Worm (Caenorhabditis elegans) whole organism, late embryonic: Measurements from ENCODE around the gene Y54F10BM.21.
"Not testable (repeated sequence)": the region's sequence is repeated elsewhere in the genome, so short reads cannot be mapped to it uniquely, and the experiment has no call there.

Experiments
- C38D4.7 ChIP-seq: fragments of 200-800 bp; sonication (Bioruptor generic); optimal IDR thresholded peaks from 2 replicates; lab custom pipeline; 2018; ENCODE audit warnings: mild to moderate bottlenecking, missing genetic modification characterization, moderate library complexity, missing compliant biosample characterization
- K09A11.1 ChIP-seq: sonication (generic microtip); optimal IDR thresholded peaks from 2 replicates; lab custom pipeline; 2017; ENCODE audit warnings: antibody characterized with exemption, mild to moderate bottlenecking, missing genetic modification characterization, missing compliant biosample characterization; ENCODE audit not compliant: insufficient read depth
- T23F11.4 ChIP-seq: fragments of 200-800 bp; sonication (Bioruptor generic); optimal IDR thresholded peaks from 2 replicates; lab custom pipeline; 2018; ENCODE audit warnings: mild to moderate bottlenecking, missing genetic modification characterization, missing compliant biosample characterization
- Y22D7AL.16 ChIP-seq: sonication (generic microtip); optimal IDR thresholded peaks from 2 replicates; lab custom pipeline; 2016; ENCODE audit warnings: missing genetic modification characterization, missing compliant biosample characterization
- ahr-1 ChIP-seq: sonication (generic microtip); optimal IDR thresholded peaks from 2 replicates; lab custom pipeline; 2016; ENCODE audit warnings: missing genetic modification characterization, missing compliant biosample characterization
- ama-1 ChIP-seq: fragments of 150-350 bp; optimal IDR thresholded peaks from 2 replicates; lab custom pipeline; 2014
- ceh-34 ChIP-seq: sonication (generic microtip); optimal IDR thresholded peaks from 2 replicates; lab custom pipeline; 2016; ENCODE audit warnings: mild to moderate bottlenecking, missing genetic modification characterization, missing compliant biosample characterization
- ceh-6 ChIP-seq: fragments of 200-800 bp; sonication (Bioruptor generic); optimal IDR thresholded peaks from 2 replicates; lab custom pipeline; 2018; ENCODE audit warnings: mild to moderate bottlenecking, missing genetic modification characterization, missing compliant biosample characterization
- dmd-4 ChIP-seq: sonication (generic microtip); optimal IDR thresholded peaks from 2 replicates; lab custom pipeline; 2016; ENCODE audit warnings: borderline replicate concordance, missing genetic modification characterization, missing compliant biosample characterization
- elt-4 ChIP-seq: sonication (generic microtip); optimal IDR thresholded peaks from 2 replicates; lab custom pipeline; 2016; ENCODE audit warnings: missing genetic modification characterization, missing compliant biosample characterization
- ets-4 ChIP-seq: sonication (generic microtip); optimal IDR thresholded peaks from 2 replicates; lab custom pipeline; 2016; ENCODE audit warnings: missing genetic modification characterization, missing compliant biosample characterization
- eyg-1 ChIP-seq: sonication (generic microtip); optimal IDR thresholded peaks from 2 replicates; lab custom pipeline; 2016; ENCODE audit warnings: missing genotype, missing genetic modification characterization, missing compliant biosample characterization
- fax-1 ChIP-seq: sonication (generic microtip); optimal IDR thresholded peaks from 2 replicates; lab custom pipeline; 2016; ENCODE audit warnings: missing genotype, missing genetic modification characterization, missing compliant biosample characterization
- fkh-10 ChIP-seq: fragments of 150-350 bp; optimal IDR thresholded peaks from 2 replicates; lab custom pipeline; 2014; ENCODE audit warnings: missing biosample characterization, missing genetic modification reagents, missing genetic modification characterization
- gmeb-2 ChIP-seq: sonication (generic microtip); optimal IDR thresholded peaks from 2 replicates; lab custom pipeline; 2016; ENCODE audit warnings: missing genetic modification characterization, inconsistent platforms, missing compliant biosample characterization
- hlh-13 ChIP-seq: fragments of 200-800 bp; sonication (Bioruptor generic); optimal IDR thresholded peaks from 2 replicates; lab custom pipeline; 2018; ENCODE audit warnings: mild to moderate bottlenecking, missing genetic modification characterization, missing compliant biosample characterization
- hlh-15 ChIP-seq: sonication (generic microtip); optimal IDR thresholded peaks from 2 replicates; lab custom pipeline; 2016; ENCODE audit warnings: missing genetic modification characterization, missing compliant biosample characterization
- hlh-6 ChIP-seq: sonication (generic microtip); optimal IDR thresholded peaks from 2 replicates; lab custom pipeline; 2016; ENCODE audit warnings: missing genotype, missing genetic modification characterization, missing compliant biosample characterization
- lim-6 ChIP-seq: sonication (generic microtip); optimal IDR thresholded peaks from 2 replicates; lab custom pipeline; 2016; ENCODE audit warnings: missing genetic modification characterization, missing compliant biosample characterization
- lin-11 ChIP-seq: fragments of 200-800 bp; sonication (Bioruptor generic); optimal IDR thresholded peaks from 2 replicates; lab custom pipeline; 2018; ENCODE audit warnings: mild to moderate bottlenecking, missing genetic modification characterization, missing compliant biosample characterization
- madf-2 ChIP-seq: sonication (generic microtip); optimal IDR thresholded peaks from 2 replicates; lab custom pipeline; 2017; ENCODE audit warnings: missing genetic modification characterization, missing compliant biosample characterization
- mec-3 ChIP-seq: sonication (generic microtip); optimal IDR thresholded peaks from 2 replicates; lab custom pipeline; 2016; ENCODE audit warnings: borderline replicate concordance, missing genetic modification characterization, missing compliant biosample characterization
- nhr-11 ChIP-seq: fragments of 150-350 bp; optimal IDR thresholded peaks from 2 replicates; lab custom pipeline; 2014; ENCODE audit warnings: missing biosample characterization, missing genetic modification characterization
- nhr-232 ChIP-seq: sonication (generic microtip); optimal IDR thresholded peaks from 2 replicates; lab custom pipeline; 2016; ENCODE audit warnings: missing genetic modification characterization, missing compliant biosample characterization
- npax-4 ChIP-seq: sonication (generic microtip); optimal IDR thresholded peaks from 2 replicates; lab custom pipeline; 2016; ENCODE audit warnings: missing genetic modification characterization, missing compliant biosample characterization
- pha-2 ChIP-seq: sonication (generic microtip); optimal IDR thresholded peaks from 2 replicates; lab custom pipeline; 2017; ENCODE audit warnings: mild to moderate bottlenecking, missing genetic modification characterization, missing compliant biosample characterization
- pros-1 ChIP-seq: fragments of 150-350 bp; optimal IDR thresholded peaks from 2 replicates; lab custom pipeline; 2014; ENCODE audit warnings: missing biosample characterization, missing genetic modification reagents, missing genetic modification characterization
- rnt-1 ChIP-seq: sonication (generic microtip); optimal IDR thresholded peaks from 2 replicates; lab custom pipeline; 2016; ENCODE audit warnings: missing genetic modification characterization, missing compliant biosample characterization
- sdc-2 ChIP-seq: sonication (generic microtip); optimal IDR thresholded peaks from 2 replicates; lab custom pipeline; 2016; ENCODE audit warnings: missing genotype, missing genetic modification characterization, missing compliant biosample characterization
- tbx-2 ChIP-seq: sonication (generic microtip); optimal IDR thresholded peaks from 2 replicates; lab custom pipeline; 2016; ENCODE audit warnings: missing genetic modification characterization, missing compliant biosample characterization
- tbx-7 ChIP-seq: sonication (generic microtip); optimal IDR thresholded peaks from 2 replicates; lab custom pipeline; 2016; ENCODE audit warnings: missing genotype, missing genetic modification characterization, missing compliant biosample characterization
- ttx-3 ChIP-seq: sonication (generic microtip); optimal IDR thresholded peaks from 2 replicates; lab custom pipeline; 2016; ENCODE audit warnings: missing genetic modification reagents, missing genetic modification characterization, missing compliant biosample characterization
- unc-55 ChIP-seq: sonication (generic microtip); optimal IDR thresholded peaks from 2 replicates; lab custom pipeline; 2017; ENCODE audit warnings: missing biosample characterization, missing genetic modification reagents, missing genetic modification characterization
- zip-5 ChIP-seq: sonication (generic microtip); optimal IDR thresholded peaks from 2 replicates; lab custom pipeline; 2016; ENCODE audit warnings: missing genetic modification characterization, missing compliant biosample characterization

Gene Y54F10BM.21

DNA sequence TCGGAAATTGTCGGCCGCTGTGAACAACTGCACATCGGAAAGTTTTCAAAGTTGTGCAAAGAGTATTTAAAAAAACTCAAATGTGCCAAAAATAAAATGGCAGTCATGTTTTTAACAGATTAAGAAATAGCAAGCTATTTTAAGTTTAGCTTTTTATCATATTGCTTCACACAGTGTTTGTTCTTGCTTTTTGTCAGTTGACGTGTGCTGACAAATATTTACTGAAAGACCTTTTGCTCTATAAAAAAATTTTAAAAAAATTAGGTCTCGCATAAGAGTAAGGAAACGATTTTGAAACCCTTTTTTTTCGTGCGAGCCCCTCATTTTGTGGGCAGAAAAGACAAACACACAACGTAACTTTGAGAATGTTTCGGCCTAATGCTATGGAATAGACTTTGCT is 21.4 kb upstream of the Y54F10BM.21 start, which contains the start of gene fbxa-71:
Gene fbxa-71 (plus strand): TSS at position 301 of the 400 bp plus-strand sequence.
- no peak for TF ChIP-seq hlh-6 (tag; lab: Kevin White, UChicago)
- TF ChIP-seq hlh-15, result no peak
- no peak for TF ChIP-seq elt-4
- TF ChIP-seq sdc-2, result no peak
- TF ChIP-seq ceh-34 (tag; lab: Kevin White, UChicago), result no peak
- TF ChIP-seq ceh-6 (GFP tag; lab: Kevin White, UChicago), result no peak
- no peak for TF ChIP-seq pros-1
- no peak for TF ChIP-seq ama-1 (lab: Kevin White, UChicago)
- TF ChIP-seq ttx-3, result no peak
- TF ChIP-seq hlh-13 (GFP tag; lab: Kevin White, UChicago), result no peak
- TF ChIP-seq lim-6, result no peak
- no peak for TF ChIP-seq C38D4.7 (GFP tag; lab: Kevin White, UChicago)
- no peak for TF ChIP-seq fax-1 (tag; lab: Kevin White, UChicago)
- TF ChIP-seq eyg-1 (tag; lab: Kevin White, UChicago), result no peak
- no peak for TF ChIP-seq zip-5 (tag; lab: Kevin White, UChicago)
- TF ChIP-seq npax-4, result no peak
- TF ChIP-seq dmd-4 (tag; lab: Kevin White, UChicago), result no peak
- TF ChIP-seq nhr-232 (tag; lab: Kevin White, UChicago), result no peak
- TF ChIP-seq tbx-7 (tag; lab: Kevin White, UChicago), result no peak
- no peak for TF ChIP-seq nhr-11 (tag; lab: Kevin White, UChicago)

DNA sequence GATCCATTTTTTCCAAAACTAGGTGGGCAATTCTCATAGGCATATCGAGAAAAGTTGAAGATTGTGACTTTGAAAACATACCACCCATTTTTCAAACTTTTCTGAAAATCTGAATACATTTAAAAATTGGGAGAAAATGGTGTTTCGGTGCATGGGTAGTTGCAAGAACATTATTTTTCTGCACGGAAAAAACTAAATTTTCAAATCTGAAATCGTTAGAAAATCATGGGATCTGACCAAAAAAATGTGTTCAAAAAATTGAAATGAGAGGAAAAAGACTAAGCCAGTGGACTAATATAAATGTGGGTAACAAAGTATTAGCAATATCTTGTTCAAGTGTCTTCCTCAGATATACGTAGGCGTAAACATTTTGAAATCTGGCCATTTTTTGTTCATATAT is 18.1 kb upstream of the Y54F10BM.21 start, which contains the start of gene fbxa-43:
Gene fbxa-43 (minus strand): TSS at position 101 of the 400 bp plus-strand sequence.
- TF ChIP-seq sdc-2 (no peak), gmeb-2 (tag; lab: Kevin White, UChicago) (no peak), ets-4 (tag; lab: Kevin White, UChicago) (no peak), lin-11 (tag; lab: Kevin White, UChicago) (no peak), mec-3 (tag; lab: Kevin White, UChicago) (no peak), unc-55 (GFP tag; lab: Kevin White, UChicago) (no peak), pha-2 (tag; lab: Kevin White, UChicago) (no peak), tbx-2 (tag; lab: Kevin White, UChicago) (no peak), hlh-6 (tag; lab: Kevin White, UChicago) (no peak), npax-4 (no peak)

DNA sequence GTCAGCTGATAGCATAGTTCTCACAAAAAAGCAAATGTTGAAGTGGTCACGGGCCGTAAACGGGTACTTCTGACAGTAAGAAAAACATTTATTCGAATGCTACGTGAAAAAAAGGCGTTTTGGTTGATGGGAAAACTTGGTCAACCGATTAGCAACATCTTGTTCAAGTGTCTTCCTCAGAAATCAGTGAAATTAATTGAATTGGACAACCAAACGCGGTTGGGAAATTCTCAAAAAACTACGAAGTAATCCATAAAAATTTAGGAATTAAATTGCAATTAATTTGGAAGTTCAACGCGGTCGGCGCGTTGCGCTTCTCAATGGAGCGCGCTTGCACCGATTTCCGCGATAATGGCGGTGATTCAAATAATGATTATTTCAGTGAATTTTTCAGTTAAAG is 17.6 kb upstream of the Y54F10BM.21 start:
- TF ChIP-seq mec-3 (tag; lab: Kevin White, UChicago) (no peak), Y22D7AL.16 (tag; lab: Kevin White, UChicago) (no peak), ahr-1 (tag; lab: Kevin White, UChicago) (no peak), K09A11.1 (tag; lab: Kevin White, UChicago) (no peak)
- TF ChIP-seq, all 69 proteins: peak for 0

DNA sequence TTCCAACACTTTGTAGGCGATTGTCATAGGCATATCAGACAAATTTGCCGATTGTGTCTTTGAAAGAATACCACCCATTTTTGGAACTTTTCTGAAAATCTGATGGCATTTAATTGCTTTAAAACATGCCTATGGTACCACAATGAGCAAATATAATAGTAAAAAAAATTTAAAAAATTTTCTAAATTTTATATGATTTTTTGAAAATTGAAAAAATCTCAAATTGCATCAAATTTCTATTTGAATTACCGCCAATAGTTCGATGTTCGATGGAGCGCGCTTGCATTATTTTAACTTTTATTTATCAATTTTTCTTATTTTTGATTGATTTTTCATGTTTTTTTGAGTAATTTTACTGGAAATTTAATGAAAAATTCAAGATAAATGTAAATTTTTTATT is 15.6 kb upstream of the Y54F10BM.21 start, which contains the start of gene fbxa-42:
Gene fbxa-42 (minus strand): TSS at position 101 of the 400 bp plus-strand sequence.
- not testable (repeated sequence) for TF ChIP-seq tbx-7 (tag; lab: Kevin White, UChicago); madf-2 (tag; lab: Kevin White, UChicago); fkh-10 (GFP tag; lab: Kevin White, UChicago)

DNA sequence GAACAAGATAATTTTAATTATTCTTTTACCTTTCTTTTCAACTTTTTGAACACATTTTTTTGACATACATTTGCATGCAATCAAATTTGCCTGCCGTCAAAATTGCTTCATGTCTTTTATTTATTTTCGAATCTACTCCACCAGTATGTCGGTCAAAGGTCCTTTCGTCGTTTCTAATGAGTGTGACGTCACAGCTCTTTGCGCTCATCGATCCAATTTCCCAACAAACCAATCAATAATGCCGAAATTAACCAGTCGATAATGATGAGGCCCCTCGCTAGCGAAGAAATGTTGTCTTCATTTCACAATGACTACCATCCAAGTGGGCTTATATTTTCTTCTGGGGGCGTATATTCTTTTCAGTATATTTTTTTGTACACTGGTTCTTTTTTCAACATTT is 14.0 kb upstream of the Y54F10BM.21 start, which contains the start of gene Y54F10BM.6:
Gene Y54F10BM.6 (plus strand): TSS at position 301 of the 400 bp plus-strand sequence.
- TF ChIP-seq hlh-13 (GFP tag; lab: Kevin White, UChicago), result no peak
- no peak for TF ChIP-seq Y22D7AL.16 (tag; lab: Kevin White, UChicago)
- no peak for TF ChIP-seq rnt-1 (tag; lab: Kevin White, UChicago)
- TF ChIP-seq tbx-2 (tag; lab: Kevin White, UChicago), result no peak
- TF ChIP-seq T23F11.4, result no peak
- no peak for TF ChIP-seq K09A11.1 (tag; lab: Kevin White, UChicago)
- no peak for TF ChIP-seq nhr-232 (tag; lab: Kevin White, UChicago)
